Fruit fly (Drosophila melanogaster) whole organism, pupa: Measurements from ENCODE around the gene CG3184.

ENCODE experiments used
- CG10348 ChIP-seq: fragments of 200-800 bp; sonication (Bioruptor generic); IDR thresholded peaks from 2 replicates; pipeline ENCODE4 v1.3.6; 2022; ENCODE audit warnings: missing biosample characterization, missing genetic modification characterization
- CG12605 ChIP-seq: fragments of 200-800 bp; sonication (Bioruptor generic); IDR thresholded peaks from 2 replicates; pipeline ENCODE4 v1.3.6; 2022; ENCODE audit warnings: missing biosample characterization, missing genetic modification characterization
- CG13204 ChIP-seq: fragments of 200-800 bp; sonication (Bioruptor generic); optimal IDR thresholded peaks from 2 replicates; lab custom pipeline; 2018; ENCODE audit warnings: missing biosample characterization, mild to moderate bottlenecking, missing genetic modification characterization, moderate library complexity
- CG14655 ChIP-seq: fragments of 200-800 bp; sonication (Bioruptor generic); optimal IDR thresholded peaks from 3 replicates; lab custom pipeline; 2017; ENCODE audit warnings: mild to moderate bottlenecking, missing biosample characterization, missing genetic modification reagents, missing genetic modification characterization
- CG15710 ChIP-seq: fragments of 200-800 bp; sonication (Bioruptor generic); optimal IDR thresholded peaks from 2 replicates; lab custom pipeline; 2018; ENCODE audit warnings: missing biosample characterization, mild to moderate bottlenecking, missing genetic modification characterization, moderate library complexity
- CG17806 ChIP-seq: fragments of 200-800 bp; sonication (Bioruptor generic); optimal IDR thresholded peaks from 2 replicates; lab custom pipeline; 2018; ENCODE audit warnings: missing biosample characterization, mild to moderate bottlenecking, missing genetic modification characterization, moderate library complexity
- CG32121 ChIP-seq: fragments of 200-800 bp; sonication (Bioruptor generic); IDR thresholded peaks from 2 replicates; pipeline ENCODE4 v1.3.6; 2022; ENCODE audit warnings: missing biosample characterization, missing genetic modification characterization
- CG34367 ChIP-seq: fragments of 200-800 bp; sonication (Bioruptor generic); optimal IDR thresholded peaks from 2 replicates; lab custom pipeline; 2018; ENCODE audit warnings: missing biosample characterization, mild to moderate bottlenecking, missing genetic modification characterization
- CG4496 ChIP-seq: fragments of 200-800 bp; sonication (Bioruptor generic); IDR thresholded peaks from 3 replicates; pipeline ENCODE4 v1.3.6; 2022; ENCODE audit warnings: missing biosample characterization, missing genetic modification characterization
- CG8159 ChIP-seq: fragments of 200-800 bp; sonication (Bioruptor generic); optimal IDR thresholded peaks from 3 replicates; lab custom pipeline; 2018; ENCODE audit warnings: missing biosample characterization, mild to moderate bottlenecking, missing genetic modification characterization, moderate library complexity
- CG8301 ChIP-seq: fragments of 200-800 bp; sonication (Bioruptor generic); optimal IDR thresholded peaks from 2 replicates; lab custom pipeline; 2018; ENCODE audit warnings: missing biosample characterization, mild to moderate bottlenecking, missing genetic modification characterization
- CG9948 ChIP-seq: fragments of 200-800 bp; sonication (Bioruptor generic); optimal IDR thresholded peaks from 2 replicates; lab custom pipeline; 2018; ENCODE audit warnings: missing biosample characterization, mild to moderate bottlenecking, missing genetic modification characterization, moderate library complexity
- D1 ChIP-seq: fragments of 200-800 bp; sonication (Bioruptor generic); optimal IDR thresholded peaks from 2 replicates; lab custom pipeline; 2018; ENCODE audit warnings: missing biosample characterization, mild to moderate bottlenecking, missing genetic modification characterization, moderate library complexity
- EcR ChIP-seq: fragments of 200-800 bp; sonication (Bioruptor generic); optimal IDR thresholded peaks from 3 replicates; lab custom pipeline; 2019; ENCODE audit warnings: missing biosample characterization, missing genetic modification characterization, mild to moderate bottlenecking, moderate library complexity, missing genetic modification reagents
- Ets98B ChIP-seq: fragments of 200-800 bp; sonication (Bioruptor generic); IDR thresholded peaks from 2 replicates; pipeline ENCODE4 v1.3.6; 2022; ENCODE audit warnings: missing biosample characterization, missing genetic modification characterization
- Pif1A ChIP-seq: fragments of 200-800 bp; sonication (Bioruptor generic); optimal IDR thresholded peaks from 3 replicates; lab custom pipeline; 2016; ENCODE audit warnings: missing biosample characterization, missing genetic modification characterization
- Pif1B ChIP-seq: fragments of 200-800 bp; sonication (Bioruptor generic); optimal IDR thresholded peaks from 3 replicates; lab custom pipeline; 2016; ENCODE audit warnings: missing biosample characterization, missing genetic modification characterization
- Snoo ChIP-seq: fragments of 200-800 bp; sonication (Bioruptor generic); optimal IDR thresholded peaks from 3 replicates; lab custom pipeline; 2017; ENCODE audit warnings: missing biosample characterization, mild to moderate bottlenecking, missing genetic modification characterization, inconsistent platforms
- fd96Ca ChIP-seq: fragments of 200-800 bp; sonication (Bioruptor generic); IDR thresholded peaks from 3 replicates; pipeline ENCODE4 v1.3.6; 2022; ENCODE audit warnings: missing biosample characterization, missing genetic modification characterization
- gl ChIP-seq: fragments of 200-800 bp; sonication (Bioruptor generic); optimal IDR thresholded peaks from 2 replicates; lab custom pipeline; 2018; ENCODE audit warnings: missing biosample characterization, mild to moderate bottlenecking, missing genetic modification characterization
- rn ChIP-seq: fragments of 200-800 bp; sonication (Bioruptor generic); IDR thresholded peaks from 2 replicates; pipeline ENCODE4 v1.3.6; 2022; ENCODE audit warnings: missing biosample characterization, missing genetic modification characterization

Gene CG3184

DNA sequence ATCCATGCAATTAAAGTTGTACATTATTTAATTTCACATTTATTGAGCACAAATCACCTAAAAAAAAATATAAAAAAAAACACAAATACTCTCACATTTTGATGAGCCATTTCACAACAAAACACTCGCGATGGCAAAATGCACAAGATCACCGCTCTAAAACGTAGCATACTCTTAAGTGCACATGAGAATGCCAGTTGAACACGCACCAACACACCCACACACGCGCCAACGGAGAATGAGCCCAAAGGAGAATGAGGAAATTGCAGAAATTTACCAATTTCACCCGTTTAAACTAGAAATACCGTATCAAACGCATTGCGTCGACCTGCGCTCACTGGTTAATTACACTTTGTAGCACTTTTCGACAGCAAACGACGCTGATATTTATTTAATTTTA, 28.7 kb downstream of the CG3184 start:
- TF ChIP-seq Snoo (no peak), CG32121 (GFP tag; lab: Robert Waterston, UW) (peak; percentile 20; the same call in 1 of the 2 replicates), rn (GFP tag; lab: Robert Waterston, UW) (no peak)
- TF ChIP-seq, all 21 proteins: peak for 1

dm6 chrX:6656626-6657558, 31.7 kb downstream of the CG3184 start:
- peak; percentile 51 for TF ChIP-seq CG15710
- TF ChIP-seq fd96Ca (GFP tag; lab: Robert Waterston, UW) = no peak
- no peak for TF ChIP-seq gl (tag; lab: Kevin White, UChicago)
- TF ChIP-seq CG32121 (GFP tag; lab: Robert Waterston, UW) = peak; percentile 39; the same call in 1 of the 2 replicates
- peak; percentile 49 for TF ChIP-seq Pif1B (GFP tag; lab: Kevin White, UChicago)
- peak; percentile 8 for TF ChIP-seq CG34367 (tag; lab: Kevin White, UChicago)
- TF ChIP-seq Pif1A = peak; percentile 30
- peak; percentile 27 for TF ChIP-seq CG17806 (tag; lab: Kevin White, UChicago)
- no peak for TF ChIP-seq CG10348 (GFP tag; lab: Robert Waterston, UW)
- TF ChIP-seq CG4496 (GFP tag; lab: Robert Waterston, UW) = no peak
- TF ChIP-seq CG9948 (tag; lab: Kevin White, UChicago) = peak; percentile 21
- peak; percentile 36 for TF ChIP-seq EcR (GFP tag; lab: Kevin White, UChicago)
- TF ChIP-seq D1 (tag; lab: Kevin White, UChicago) = no peak
- peak; percentile 58 for TF ChIP-seq CG14655 (GFP tag; lab: Kevin White, UChicago)
- peak; percentile 21 for TF ChIP-seq Snoo
- peak; percentile 46 for TF ChIP-seq Ets98B (GFP tag; lab: Robert Waterston, UW)
- peak; percentile 56 for TF ChIP-seq CG8301 (tag; lab: Kevin White, UChicago)
- 0 out of 2 replicates have a peak, but pooled peaks have one; percentile 25 for TF ChIP-seq CG12605 (GFP tag; lab: Robert Waterston, UW)
- peak; percentile 52 for TF ChIP-seq CG13204 (GFP tag; lab: Kevin White, UChicago)
- no peak for TF ChIP-seq rn (GFP tag; lab: Robert Waterston, UW)
- peak; percentile 58 for TF ChIP-seq CG8159 (tag; lab: Kevin White, UChicago)

dm6 chrX:6656023-6656594, 32.5 kb downstream of the CG3184 start:
- peak; percentile 87 for TF ChIP-seq CG32121 (GFP tag; lab: Robert Waterston, UW)
- peak; percentile 54; the same call in 1 of the 2 replicates for TF ChIP-seq CG10348 (GFP tag; lab: Robert Waterston, UW)
- peak; percentile 88 for TF ChIP-seq CG15710
- TF ChIP-seq Pif1A = peak; percentile 92
- peak; percentile 81 for TF ChIP-seq CG34367 (tag; lab: Kevin White, UChicago)
- TF ChIP-seq Pif1B (GFP tag; lab: Kevin White, UChicago) = peak; percentile 90
- TF ChIP-seq CG13204 (GFP tag; lab: Kevin White, UChicago) = peak; percentile 62
- peak; percentile 63 for TF ChIP-seq D1 (tag; lab: Kevin White, UChicago)
- TF ChIP-seq gl (tag; lab: Kevin White, UChicago) = peak; percentile 75
- peak; percentile 91 for TF ChIP-seq CG8301 (tag; lab: Kevin White, UChicago)
- TF ChIP-seq Ets98B (GFP tag; lab: Robert Waterston, UW) = peak; percentile 87
- peak; percentile 90 for TF ChIP-seq CG4496 (GFP tag; lab: Robert Waterston, UW)
- TF ChIP-seq Snoo = peak; percentile 89
- peak; percentile 60; the same call in 1 of the 2 replicates for TF ChIP-seq rn (GFP tag; lab: Robert Waterston, UW)
- peak; percentile 72 for TF ChIP-seq CG12605 (GFP tag; lab: Robert Waterston, UW)
- peak; percentile 36 for TF ChIP-seq EcR (GFP tag; lab: Kevin White, UChicago)
- TF ChIP-seq fd96Ca (GFP tag; lab: Robert Waterston, UW) = peak; percentile 90
- TF ChIP-seq CG8159 (tag; lab: Kevin White, UChicago) = peak; percentile 91
- peak; percentile 84 for TF ChIP-seq CG17806 (tag; lab: Kevin White, UChicago)
- TF ChIP-seq CG9948 (tag; lab: Kevin White, UChicago) = peak; percentile 86
- peak; percentile 93 for TF ChIP-seq CG14655 (GFP tag; lab: Kevin White, UChicago)

- TF ChIP-seq D1 (tag; lab: Kevin White, UChicago) (no peak), CG8301 (tag; lab: Kevin White, UChicago) (no peak), CG15710 (peak; percentile 36), CG9948 (tag; lab: Kevin White, UChicago) (no peak), CG13204 (GFP tag; lab: Kevin White, UChicago) (peak; percentile 21), CG8159 (tag; lab: Kevin White, UChicago) (peak; percentile 41), Pif1A (peak; percentile 47), CG14655 (GFP tag; lab: Kevin White, UChicago) (peak; percentile 33), gl (tag; lab: Kevin White, UChicago) (peak; percentile 12), CG34367 (tag; lab: Kevin White, UChicago) (peak; percentile 51), CG17806 (tag; lab: Kevin White, UChicago) (no peak), Pif1B (GFP tag; lab: Kevin White, UChicago) (peak; percentile 12), fd96Ca (GFP tag; lab: Robert Waterston, UW) (0 out of 3 replicates have a peak, but pooled peaks have one; percentile 8), Snoo (peak; percentile 69), CG4496 (GFP tag; lab: Robert Waterston, UW) (peak; percentile 62; the same call in 2 of the 3 replicates), Ets98B (GFP tag; lab: Robert Waterston, UW) (0 out of 2 replicates have a peak, but pooled peaks have one; percentile 33)
- TF ChIP-seq, all 21 proteins: peak for 12
Measured at dm6 chrX:6654198-6654831, 34.3 kb downstream of the CG3184 start, which contains the start of the genes CG3226 and Cdc7. Gene CG3226 (minus strand): TSS chrX:6654248. Gene Cdc7 (plus strand): TSS chrX:6654541.
